Worm (Caenorhabditis elegans) whole organism, mixed stage, embryonic: ENCODE data around the gene npax-1.

Source experiments
- ceh-43 ChIP-seq: fragments of 200-800 bp; sonication (Bioruptor generic); optimal IDR thresholded peaks from 2 replicates; lab custom pipeline; 2018; ENCODE audit warnings: mild to moderate bottlenecking, missing genetic modification characterization, moderate library complexity, missing compliant biosample characterization
- ces-1 ChIP-seq: fragments of 150-350 bp; optimal IDR thresholded peaks from 2 replicates; lab custom pipeline; 2014; ENCODE audit warnings: missing biosample characterization, missing genetic modification reagents, missing genetic modification characterization
- elt-1 ChIP-seq: sonication (generic microtip); optimal IDR thresholded peaks from 2 replicates; lab custom pipeline; 2017; ENCODE audit warnings: missing genetic modification characterization, mild to moderate bottlenecking, missing compliant biosample characterization, antibody characterized with exemption, moderate library complexity, borderline replicate concordance; ENCODE audit not compliant: insufficient read depth
- lsy-2 ChIP-seq: fragments of 150-350 bp; optimal IDR thresholded peaks from 2 replicates; lab custom pipeline; 2014; ENCODE audit warnings: missing biosample characterization, missing genetic modification characterization
- zip-8 ChIP-seq: fragments of 150-350 bp; optimal IDR thresholded peaks from 2 replicates; lab custom pipeline; 2014; ENCODE audit warnings: missing biosample characterization, missing genetic modification characterization

- TF ChIP-seq ces-1 = no peak
- no peak for TF ChIP-seq zip-8
- TF ChIP-seq lsy-2 = no peak
- TF ChIP-seq ceh-43 (GFP tag; lab: Kevin White, UChicago) = no peak
- no peak for TF ChIP-seq elt-1 (tag; lab: Kevin White, UChicago)
Measured at ce11 chrII:7353027-7353426, 21.9 kb upstream of the npax-1 start.
